Worm (Caenorhabditis elegans) whole organism, mixed stage, embryonic: ENCODE data around the gene C09G1.4.

ENCODE experiments used
- elt-3 ChIP-seq: fragments of 150-350 bp; optimal IDR thresholded peaks from 2 replicates; lab custom pipeline; 2014; ENCODE audit warnings: missing biosample characterization, missing genetic modification characterization
- ham-2 ChIP-seq: fragments of 200-800 bp; sonication (Bioruptor generic); optimal IDR thresholded peaks from 2 replicates; lab custom pipeline; 2018; ENCODE audit warnings: mild to moderate bottlenecking, missing genetic modification characterization, missing compliant biosample characterization
- lin-13 ChIP-seq: fragments of 150-350 bp; optimal IDR thresholded peaks from 2 replicates; lab custom pipeline; 2014; ENCODE audit warnings: missing biosample characterization, missing genetic modification characterization
- lsy-2 ChIP-seq: fragments of 150-350 bp; optimal IDR thresholded peaks from 2 replicates; lab custom pipeline; 2014; ENCODE audit warnings: missing biosample characterization, missing genetic modification characterization
- mep-1 ChIP-seq: fragments of 150-350 bp; optimal IDR thresholded peaks from 2 replicates; lab custom pipeline; 2017; ENCODE audit warnings: missing biosample characterization, missing genetic modification reagents, missing genetic modification characterization, inconsistent platforms
- nhr-12 ChIP-seq: fragments of 150-350 bp; optimal IDR thresholded peaks from 2 replicates; lab custom pipeline; 2014; ENCODE audit warnings: missing biosample characterization, missing genetic modification characterization
- nhr-28 ChIP-seq: fragments of 150-350 bp; optimal IDR thresholded peaks from 2 replicates; lab custom pipeline; 2014; ENCODE audit warnings: missing biosample characterization, missing genetic modification characterization
- pha-4 ChIP-seq: fragments of 150-350 bp; optimal IDR thresholded peaks from 2 replicates; lab custom pipeline; 2018; ENCODE audit warnings: missing biosample characterization, missing genetic modification reagents, missing genetic modification characterization
- snpc-4 ChIP-seq: fragments of 150-350 bp; optimal IDR thresholded peaks from 2 replicates; lab custom pipeline; 2014; ENCODE audit warnings: missing biosample characterization, missing genetic modification characterization
- unc-39 ChIP-seq: fragments of 150-350 bp; optimal IDR thresholded peaks from 2 replicates; lab custom pipeline; 2014; ENCODE audit warnings: missing biosample characterization, missing genetic modification characterization
- unc-62 ChIP-seq: fragments of 150-350 bp; optimal IDR thresholded peaks from 2 replicates; lab custom pipeline; 2014; ENCODE audit warnings: missing biosample characterization, missing genetic modification reagents, missing genetic modification characterization
- ztf-11 ChIP-seq: fragments of 150-350 bp; optimal IDR thresholded peaks from 2 replicates; lab custom pipeline; 2014; ENCODE audit warnings: missing biosample characterization, missing genetic modification characterization

DNA sequence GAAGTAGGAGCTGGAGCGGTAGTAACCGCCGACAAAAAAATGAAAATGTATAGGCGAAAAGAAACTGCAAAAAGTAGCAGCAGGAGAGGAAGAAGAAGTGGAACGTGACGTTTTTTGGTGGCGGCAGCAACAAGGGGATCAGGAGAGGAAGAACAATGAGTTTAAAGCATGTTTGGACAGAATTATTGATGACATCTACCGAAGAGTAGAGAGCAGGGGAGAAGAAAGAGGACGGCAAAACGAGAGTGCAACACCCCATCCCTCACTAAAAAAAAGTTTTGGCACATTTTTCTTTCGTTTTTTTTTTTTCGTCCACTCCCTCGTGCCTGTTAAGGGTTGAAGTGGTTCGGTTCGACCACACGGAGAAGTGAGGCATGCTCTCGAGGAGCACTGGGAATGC is 12.5 kb downstream of the C09G1.4 start:
- no peak for TF ChIP-seq ham-2 (GFP tag; lab: Kevin White, UChicago)
- no peak for TF ChIP-seq unc-62 (GFP tag; lab: Kevin White, UChicago)
- TF ChIP-seq nhr-28 (tag; lab: Kevin White, UChicago), result no peak
- no peak for TF ChIP-seq pha-4
- TF ChIP-seq mep-1 (tag; lab: Kevin White, UChicago), result no peak
- no peak for TF ChIP-seq lsy-2 (tag; lab: Kevin White, UChicago)
- TF ChIP-seq unc-39 (tag; lab: Kevin White, UChicago), result no peak
- TF ChIP-seq elt-3 (tag; lab: Kevin White, UChicago), result no peak
- no peak for TF ChIP-seq nhr-12
- no peak for TF ChIP-seq ztf-11 (tag; lab: Kevin White, UChicago)
- TF ChIP-seq snpc-4, result no peak
- no peak for TF ChIP-seq lin-13
